Fruit fly (Drosophila melanogaster) whole organism, embryonic: Measurements from ENCODE around the gene CG3091.

Source experiments
- Antp ChIP-seq: fragments of 200-800 bp; sonication (Bioruptor generic); optimal IDR thresholded peaks from 3 replicates; lab custom pipeline; 2016; ENCODE audit warnings: missing biosample characterization, missing genetic modification characterization
- Bgb ChIP-seq: fragments of 200-800 bp; sonication (Bioruptor generic); IDR thresholded peaks from 2 replicates; pipeline ENCODE4 v1.3.6; 2022; ENCODE audit warnings: missing biosample characterization, missing genetic modification characterization; ENCODE audit not compliant: partially characterized antibody
- CG10654 ChIP-seq: fragments of 200-800 bp; sonication (Bioruptor generic); optimal IDR thresholded peaks from 2 replicates; lab custom pipeline; 2016; ENCODE audit warnings: missing biosample characterization, missing genetic modification characterization
- CG11093 ChIP-seq: fragments of 200-800 bp; sonication (Bioruptor generic); IDR thresholded peaks from 3 replicates; pipeline ENCODE4 v1.3.6; 2022; ENCODE audit warnings: missing biosample characterization, missing genetic modification characterization
- CG11398 ChIP-seq: fragments of 200-800 bp; sonication (Bioruptor generic); optimal IDR thresholded peaks from 2 replicates; lab custom pipeline; 2016; ENCODE audit warnings: missing biosample characterization, missing genetic modification characterization
- CG12104 ChIP-seq: fragments of 200-800 bp; sonication (Bioruptor generic); optimal IDR thresholded peaks from 3 replicates; lab custom pipeline; 2016; ENCODE audit warnings: missing biosample characterization, missing genetic modification characterization
- CG12236 ChIP-seq: fragments of 200-800 bp; sonication (Bioruptor generic); optimal IDR thresholded peaks from 2 replicates; lab custom pipeline; 2016; ENCODE audit warnings: missing biosample characterization, missing genetic modification characterization
- CG13296 ChIP-seq: fragments of 200-800 bp; sonication (Bioruptor generic); optimal IDR thresholded peaks from 3 replicates; lab custom pipeline; 2018; ENCODE audit warnings: missing biosample characterization, mild to moderate bottlenecking, missing genetic modification characterization
- CG14050 ChIP-seq: fragments of 200-800 bp; sonication (Bioruptor generic); IDR thresholded peaks from 3 replicates; pipeline ENCODE4 v1.3.6; 2022; ENCODE audit warnings: missing biosample characterization, missing genetic modification characterization
- CG14441 ChIP-seq: fragments of 200-800 bp; sonication (Bioruptor generic); IDR thresholded peaks from 2 replicates; pipeline ENCODE4 v1.3.6; 2022; ENCODE audit warnings: missing biosample characterization, missing genetic modification characterization
- CG14860 ChIP-seq: fragments of 200-800 bp; sonication (Bioruptor generic); IDR thresholded peaks from 3 replicates; pipeline ENCODE4 v1.3.6; 2022; ENCODE audit warnings: missing biosample characterization, missing genetic modification characterization; ENCODE audit not compliant: partially characterized antibody
- CG16813 ChIP-seq: fragments of 200-800 bp; sonication (Bioruptor generic); IDR thresholded peaks from 3 replicates; pipeline ENCODE4 v1.3.6; 2022; ENCODE audit warnings: missing biosample characterization, missing genetic modification characterization; ENCODE audit not compliant: partially characterized antibody
- CG16815 ChIP-seq: fragments of 200-800 bp; sonication (Bioruptor generic); optimal IDR thresholded peaks from 3 replicates; lab custom pipeline; 2017; ENCODE audit warnings: missing biosample characterization, mild to moderate bottlenecking, missing genetic modification characterization
- CG31224 ChIP-seq: fragments of 200-800 bp; sonication (Bioruptor generic); IDR thresholded peaks from 2 replicates; pipeline ENCODE4 v1.3.6; 2022; ENCODE audit warnings: missing biosample characterization, missing genetic modification characterization
- CG33213 ChIP-seq: fragments of 200-800 bp; sonication (Bioruptor generic); optimal IDR thresholded peaks from 3 replicates; lab custom pipeline; 2016; ENCODE audit warnings: missing biosample characterization, missing genetic modification characterization
- CG4282 ChIP-seq: fragments of 200-800 bp; sonication (Bioruptor generic); optimal IDR thresholded peaks from 2 replicates; lab custom pipeline; 2016; ENCODE audit warnings: missing biosample characterization, missing genetic modification characterization
- CG5245 ChIP-seq: fragments of 200-800 bp; sonication (Bioruptor generic); optimal IDR thresholded peaks from 3 replicates; lab custom pipeline; 2016; ENCODE audit warnings: missing biosample characterization, missing genetic modification characterization
- CG7357 ChIP-seq: fragments of 200-800 bp; sonication (Bioruptor generic); IDR thresholded peaks from 3 replicates; pipeline ENCODE4 v1.3.6; 2022; ENCODE audit warnings: missing biosample characterization, missing genetic modification characterization
- CG7928 ChIP-seq: fragments of 200-800 bp; sonication (Bioruptor generic); optimal IDR thresholded peaks from 2 replicates; lab custom pipeline; 2017; ENCODE audit warnings: missing biosample characterization, mild to moderate bottlenecking, missing genetic modification characterization
- CG8290 ChIP-seq, 3 experiments: fragments of 200-800 bp; sonication (Bioruptor generic); optimal IDR thresholded peaks; 2 replicates each; lab custom pipeline; 2016 to 2019; ENCODE audit warnings: missing biosample characterization in 3 of 3, missing genetic modification characterization in 3 of 3, mild to moderate bottlenecking in 2 of 3, moderate library complexity in 1 of 3
- CG8359 ChIP-seq: fragments of 200-800 bp; sonication (Bioruptor generic); optimal IDR thresholded peaks from 2 replicates; lab custom pipeline; 2017; ENCODE audit warnings: missing biosample characterization, mild to moderate bottlenecking, missing genetic modification characterization, borderline replicate concordance
- CG8765 ChIP-seq: fragments of 200-800 bp; sonication (Bioruptor generic); IDR thresholded peaks from 2 replicates; pipeline ENCODE4 v1.3.6; 2022; ENCODE audit warnings: missing biosample characterization, missing genetic modification characterization
- CG9932 ChIP-seq: fragments of 200-800 bp; sonication (Bioruptor generic); IDR thresholded peaks from 2 replicates; pipeline ENCODE4 v1.3.6; 2022; ENCODE audit warnings: missing biosample characterization, missing genetic modification characterization
- CrebB ChIP-seq: fragments of 200-800 bp; sonication (Bioruptor generic); optimal IDR thresholded peaks from 3 replicates; lab custom pipeline; 2018; ENCODE audit warnings: missing biosample characterization, mild to moderate bottlenecking, missing genetic modification characterization
- Dad ChIP-seq: fragments of 200-800 bp; sonication (Bioruptor generic); optimal IDR thresholded peaks from 3 replicates; lab custom pipeline; 2016; ENCODE audit warnings: missing biosample characterization, missing genetic modification characterization
- Dip3 ChIP-seq: fragments of 200-800 bp; sonication (Bioruptor generic); optimal IDR thresholded peaks from 3 replicates; lab custom pipeline; 2016; ENCODE audit warnings: missing biosample characterization, missing genetic modification characterization
- E2f1 ChIP-seq: fragments of 200-800 bp; sonication (Bioruptor generic); IDR thresholded peaks from 2 replicates; pipeline ENCODE4 v1.3.6; 2022; ENCODE audit warnings: missing biosample characterization, missing genetic modification characterization
- E2f2 ChIP-seq: fragments of 200-800 bp; sonication (Bioruptor generic); IDR thresholded peaks from 2 replicates; pipeline ENCODE4 v1.3.6; 2022; ENCODE audit warnings: missing biosample characterization, missing genetic modification characterization
- Med ChIP-seq: fragments of 200-800 bp; sonication (Bioruptor generic); peaks from one replicate; lab custom pipeline; 2016; ENCODE audit warnings: missing biosample characterization, missing genetic modification characterization, mild to moderate bottlenecking, inconsistent platforms, moderate library complexity
- NC2β ChIP-seq: fragments of 200-800 bp; sonication (Bioruptor generic); optimal IDR thresholded peaks from 2 replicates; lab custom pipeline; 2016; ENCODE audit warnings: missing biosample characterization, missing genetic modification characterization
- NFAT ChIP-seq: fragments of 200-800 bp; sonication (Bioruptor generic); IDR thresholded peaks from 2 replicates; pipeline ENCODE4 v1.3.6; 2022; ENCODE audit warnings: missing biosample characterization, missing genetic modification characterization
- NK7.1 ChIP-seq: fragments of 200-800 bp; sonication (Bioruptor generic); optimal IDR thresholded peaks from 3 replicates; lab custom pipeline; 2016; ENCODE audit warnings: missing biosample characterization, missing genetic modification characterization
- Oli ChIP-seq: fragments of 200-800 bp; sonication (Bioruptor generic); optimal IDR thresholded peaks from 2 replicates; lab custom pipeline; 2018; ENCODE audit warnings: missing biosample characterization, mild to moderate bottlenecking, missing genetic modification characterization, moderate library complexity
- Rfx ChIP-seq: fragments of 200-800 bp; sonication (Bioruptor generic); IDR thresholded peaks from 2 replicates; pipeline ENCODE4 v1.3.6; 2022; ENCODE audit warnings: missing biosample characterization, missing genetic modification characterization
- Sry-δ ChIP-seq: fragments of 200-800 bp; sonication (Bioruptor generic); optimal IDR thresholded peaks from 2 replicates; lab custom pipeline; 2016; ENCODE audit warnings: missing biosample characterization, missing genetic modification characterization
- Xrp1 ChIP-seq: fragments of 200-800 bp; sonication (Bioruptor generic); IDR thresholded peaks from 2 replicates; pipeline ENCODE4 v1.3.6; 2022; ENCODE audit warnings: missing biosample characterization, missing genetic modification characterization
- al ChIP-seq: fragments of 200-800 bp; sonication (Bioruptor generic); IDR thresholded peaks from 2 replicates; pipeline ENCODE4 v1.3.6; 2022; ENCODE audit warnings: missing biosample characterization, missing genetic modification characterization
- ara ChIP-seq: fragments of 200-800 bp; sonication (Bioruptor generic); IDR thresholded peaks from 2 replicates; pipeline ENCODE4 v1.3.6; 2022; ENCODE audit warnings: missing biosample characterization, missing genetic modification characterization
- chn ChIP-seq: fragments of 200-800 bp; sonication (Bioruptor generic); optimal IDR thresholded peaks from 2 replicates; lab custom pipeline; 2016; ENCODE audit warnings: missing biosample characterization, missing genetic modification characterization
- en ChIP-seq: fragments of 200-800 bp; sonication (Bioruptor generic); optimal IDR thresholded peaks from 2 replicates; lab custom pipeline; 2016; ENCODE audit warnings: missing biosample characterization, missing genetic modification characterization
- kah ChIP-seq: fragments of 200-800 bp; sonication (Bioruptor generic); optimal IDR thresholded peaks from 2 replicates; lab custom pipeline; 2018; ENCODE audit warnings: missing biosample characterization, mild to moderate bottlenecking, missing genetic modification characterization
- lmd ChIP-seq: fragments of 200-800 bp; sonication (Bioruptor generic); IDR thresholded peaks from 2 replicates; pipeline ENCODE4 v1.3.6; 2022; ENCODE audit warnings: missing biosample characterization, missing genetic modification characterization
- mam ChIP-seq: fragments of 200-800 bp; sonication (Bioruptor generic); optimal IDR thresholded peaks from 3 replicates; lab custom pipeline; 2016; ENCODE audit warnings: missing biosample characterization, missing genetic modification characterization
- mirr ChIP-seq: fragments of 200-800 bp; sonication (Bioruptor generic); optimal IDR thresholded peaks from 3 replicates; lab custom pipeline; 2018; ENCODE audit warnings: missing biosample characterization, mild to moderate bottlenecking, missing genetic modification characterization
- otp ChIP-seq: fragments of 200-800 bp; sonication (Bioruptor generic); IDR thresholded peaks from 3 replicates; pipeline ENCODE4, ENCODE4 v1.3.6; 2022; ENCODE audit warnings: missing biosample characterization, missing genetic modification characterization
- pb ChIP-seq: fragments of 200-800 bp; sonication (Bioruptor generic); optimal IDR thresholded peaks from 3 replicates; lab custom pipeline; 2016; ENCODE audit warnings: missing biosample characterization, missing genetic modification characterization
- pho ChIP-seq: fragments of 200-800 bp; sonication (Bioruptor generic); optimal IDR thresholded peaks from 2 replicates; lab custom pipeline; 2016; ENCODE audit warnings: missing biosample characterization, missing genetic modification characterization
- pum ChIP-seq: fragments of 200-800 bp; sonication (Bioruptor generic); optimal IDR thresholded peaks from 2 replicates; lab custom pipeline; 2016; ENCODE audit warnings: missing biosample characterization, missing genetic modification characterization
- tgo ChIP-seq: fragments of 200-800 bp; sonication (Bioruptor generic); IDR thresholded peaks from 3 replicates; pipeline ENCODE4 v1.3.6; 2022; ENCODE audit warnings: missing biosample characterization, missing genetic modification characterization
- toy ChIP-seq: fragments of 200-800 bp; sonication (Bioruptor generic); IDR thresholded peaks from 2 replicates; pipeline ENCODE4 v1.3.6; 2022; ENCODE audit warnings: missing biosample characterization, missing genetic modification characterization
- zf30C ChIP-seq: fragments of 200-800 bp; sonication (Bioruptor generic); optimal IDR thresholded peaks from 3 replicates; lab custom pipeline; 2018; ENCODE audit warnings: missing biosample characterization, mild to moderate bottlenecking, missing genetic modification characterization
- zfh1 ChIP-seq: fragments of 200-800 bp; sonication (Bioruptor generic); IDR thresholded peaks from 3 replicates; pipeline ENCODE4 v1.3.6; 2022; ENCODE audit warnings: missing biosample characterization, missing genetic modification characterization

CG3091 gene

DNA sequence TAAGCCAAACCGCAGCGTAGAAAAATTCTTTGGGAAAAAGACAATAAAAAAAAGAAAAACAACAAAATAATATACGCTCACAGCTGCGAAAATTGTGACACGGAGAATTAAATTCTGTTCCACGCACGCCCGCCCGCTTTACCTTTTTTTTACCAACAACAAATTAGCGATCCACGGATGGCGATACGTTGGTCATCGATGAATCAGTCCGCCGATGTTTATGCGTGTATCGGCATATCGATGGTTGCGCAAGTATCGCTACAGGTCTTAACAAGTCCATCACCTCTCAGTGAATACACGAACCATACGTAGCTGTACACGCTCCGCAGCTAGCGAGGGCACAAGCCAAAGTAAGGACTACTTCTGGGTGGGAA lies 16.5 kb upstream of the CG3091 start, which contains the start of gene CG2924 (continued):
- TF ChIP-seq al (GFP tag; lab: Robert Waterston, UW) (peak; percentile 39), CG16813 (GFP tag; lab: Robert Waterston, UW) (peak; percentile 100), CG16815 (GFP tag; lab: Kevin White, UChicago) (no peak), CG12104 (GFP tag; lab: Kevin White, UChicago) (no peak), NC2β (peak; percentile 54), chn (GFP tag; lab: Kevin White, UChicago) (peak; percentile 78), Xrp1 (GFP tag; lab: Robert Waterston, UW) (0 out of 2 replicates have a peak, but pooled peaks have one; percentile 11), CG11093 (GFP tag; lab: Robert Waterston, UW) (no peak), Rfx (GFP tag; lab: Robert Waterston, UW) (peak; percentile 87), NK7.1 (GFP tag; lab: Kevin White, UChicago) (no peak), NFAT (GFP tag; lab: Robert Waterston, UW) (peak; percentile 83), E2f2 (GFP tag; lab: Robert Waterston, UW) (peak; percentile 95), CG8290 (GFP tag; optimal IDR thresholded peaks at IDR 0.05; lab: Kevin White, UChicago) (peak; percentile 85), CG8290 (tag; optimal IDR thresholded peaks at IDR 0.05; lab: Kevin White, UChicago) (peak in 1 of 2 experiments; percentile 95), CG8359 (no peak), Bgb (GFP tag; lab: Robert Waterston, UW) (peak; percentile 100), lmd (GFP tag; lab: Robert Waterston, UW) (peak; percentile 53; the same call in 1 of the 2 replicates), CG33213 (GFP tag; lab: Kevin White, UChicago) (peak; percentile 83), E2f1 (GFP tag; lab: Robert Waterston, UW) (no peak), pho (peak; percentile 79), tgo (GFP tag; lab: Robert Waterston, UW) (peak; percentile 36; the same call in 1 of the 3 replicates), CG11398 (no peak), toy (GFP tag; lab: Robert Waterston, UW) (no peak), Sry-δ (peak; percentile 100), CG14860 (GFP tag; lab: Robert Waterston, UW) (peak; percentile 97), CrebB (tag; lab: Kevin White, UChicago) (peak; percentile 42), zf30C (GFP tag; lab: Kevin White, UChicago) (peak; percentile 72), CG13296 (peak; percentile 36), CG31224 (GFP tag; lab: Robert Waterston, UW) (peak; percentile 30; the same call in 1 of the 2 replicates), CG5245 (peak; percentile 21), ara (GFP tag; lab: Robert Waterston, UW) (0 out of 2 replicates have a peak, but pooled peaks have one; percentile 48), CG14441 (GFP tag; lab: Robert Waterston, UW) (peak; percentile 27; the same call in 1 of the 2 replicates), CG9932 (GFP tag; lab: Robert Waterston, UW) (peak; percentile 95), CG8765 (GFP tag; lab: Robert Waterston, UW) (peak; percentile 61), Dad (GFP tag; lab: Kevin White, UChicago) (peak; percentile 67), pb (GFP tag; lab: Kevin White, UChicago) (peak; percentile 59), Dip3 (GFP tag; lab: Kevin White, UChicago) (peak; percentile 78), CG12236 (GFP tag; lab: Kevin White, UChicago) (no peak), zfh1 (GFP tag; lab: Robert Waterston, UW) (peak; percentile 72; the same call in 2 of the 3 replicates), en (GFP tag; lab: Kevin White, UChicago) (no peak), CG14050 (GFP tag; lab: Robert Waterston, UW) (no peak), Antp (GFP tag; lab: Kevin White, UChicago) (peak; percentile 86), otp (GFP tag; lab: Robert Waterston, UW) (no peak), Med (GFP tag; lab: Kevin White, UChicago) (peak; percentile 97), CG10654 (GFP tag; lab: Kevin White, UChicago) (peak; percentile 29), pum (peak; percentile 52), CG7928 (peak; percentile 45), mam (GFP tag; lab: Kevin White, UChicago) (peak; percentile 86), Oli (tag; lab: Kevin White, UChicago) (no peak), mirr (GFP tag; lab: Kevin White, UChicago) (peak; percentile 71), CG4282 (GFP tag; lab: Kevin White, UChicago) (peak; percentile 33), kah (GFP tag; lab: Kevin White, UChicago) (no peak), CG7357 (GFP tag; lab: Robert Waterston, UW) (no peak)
